Worm (Caenorhabditis elegans) whole organism, L3 larva: ENCODE measurements around the gene pigx-1.

ENCODE experiments used
- ama-1 ChIP-seq: fragments of 150-350 bp; optimal IDR thresholded peaks from 2 replicates; lab custom pipeline; 2018
- ceh-28 ChIP-seq: fragments of 150-350 bp; optimal IDR thresholded peaks from 2 replicates; lab custom pipeline; 2014; ENCODE audit warnings: missing biosample characterization, missing genetic modification reagents, missing genetic modification characterization
- elt-3 ChIP-seq, 3 experiments: fragments of 150-350 bp in 1 of 3; sonication (generic microtip) in 2 of 3; optimal IDR thresholded peaks; 2 replicates in 2 of 3; 4 replicates in 1 of 3; lab custom pipeline; 2014 to 2017; ENCODE audit warnings: missing biosample characterization in 3 of 3, missing genetic modification characterization in 3 of 3
- hmg-11 ChIP-seq: sonication (generic microtip); optimal IDR thresholded peaks from 2 replicates; lab custom pipeline; 2016; ENCODE audit warnings: missing genetic modification characterization, missing compliant biosample characterization
- mdl-1 ChIP-seq: fragments of 150-350 bp; optimal IDR thresholded peaks from 2 replicates; lab custom pipeline; 2014; ENCODE audit warnings: missing biosample characterization, missing genetic modification characterization
- mml-1 ChIP-seq: fragments of 150-350 bp; sonication (generic microtip); optimal IDR thresholded peaks from 3 replicates; lab custom pipeline; 2014; ENCODE audit warnings: missing biosample characterization, missing genetic modification characterization
- nhr-25 ChIP-seq: sonication (generic microtip); optimal IDR thresholded peaks from 2 replicates; lab custom pipeline; 2017; ENCODE audit warnings: missing biosample characterization, missing genetic modification characterization
- nhr-28 ChIP-seq: fragments of 150-350 bp; optimal IDR thresholded peaks from 2 replicates; lab custom pipeline; 2014; ENCODE audit warnings: missing biosample characterization, missing genetic modification characterization
- nhr-76 ChIP-seq: fragments of 150-350 bp; sonication (generic microtip); optimal IDR thresholded peaks from 5 replicates; lab custom pipeline; 2014; ENCODE audit warnings: missing biosample characterization, missing genetic modification characterization
- pqm-1 ChIP-seq: fragments of 150-350 bp; optimal IDR thresholded peaks from 2 replicates; lab custom pipeline; 2017; ENCODE audit warnings: missing biosample characterization, missing genetic modification characterization, inconsistent platforms
- snpc-4 ChIP-seq: fragments of 150-350 bp; optimal IDR thresholded peaks from 2 replicates; lab custom pipeline; 2014; ENCODE audit warnings: missing biosample characterization, missing genetic modification characterization
- unc-39 ChIP-seq: sonication (generic microtip); optimal IDR thresholded peaks from 4 replicates; lab custom pipeline; 2017; ENCODE audit warnings: missing biosample characterization, missing genetic modification characterization
- ztf-11 ChIP-seq: fragments of 150-350 bp; optimal IDR thresholded peaks from 2 replicates; lab custom pipeline; 2014; ENCODE audit warnings: missing biosample characterization, missing genetic modification characterization

- TF ChIP-seq hmg-11 (tag; lab: Kevin White, UChicago): no peak
- TF ChIP-seq mdl-1 (tag; lab: Kevin White, UChicago): no peak
- no peak for TF ChIP-seq ama-1 (lab: Kevin White, UChicago)
- no peak for TF ChIP-seq unc-39
- no peak for TF ChIP-seq ztf-11 (tag; lab: Kevin White, UChicago)
- no peak for TF ChIP-seq ceh-28 (tag; lab: Kevin White, UChicago)
- TF ChIP-seq nhr-25 (tag; lab: Kevin White, UChicago): no peak
- TF ChIP-seq snpc-4 (tag; lab: Kevin White, UChicago): no peak
- TF ChIP-seq pqm-1 (tag; lab: Kevin White, UChicago): no peak
- TF ChIP-seq nhr-28 (tag; lab: Kevin White, UChicago): no peak
- no peak for TF ChIP-seq mml-1
- no peak for TF ChIP-seq nhr-76 (tag; lab: Kevin White, UChicago)
- TF ChIP-seq elt-3 (tag; optimal IDR thresholded peaks at IDR 0.05; lab: Kevin White, UChicago): no peak
These were observed 27.3 kb upstream of the pigx-1 start, which contains the start of gene C05D9.9 for ce11 chrX:1124146-1124545.
